Worm (Caenorhabditis elegans): ENCODE data around the gene chil-9.

The chil-9 gene

ce11 chrII:9849497-9849896 is 4.4 kb upstream of the chil-9 start, which contains the start of gene old-2:
TSS of gene old-2 (minus strand) at chrII:9849597.
- TF ChIP-seq ztf-25 (GFP tag; IDR thresholded peaks at IDR 0.05) (no peak), snpc-3.4 (tag; optimal IDR thresholded peaks at IDR 0.05) (no peak), rec-8 (tag; optimal IDR thresholded peaks at IDR 0.05) (no peak), cebp-1 (GFP tag; IDR thresholded peaks at IDR 0.05) (no peak), cebp-1 (tag; optimal IDR thresholded peaks at IDR 0.05) (no peak), nhr-120 (GFP tag; IDR thresholded peaks at IDR 0.05) (no peak), attf-5 (GFP tag; optimal IDR thresholded peaks at IDR 0.05) (no peak), F57A8.1 (GFP tag; optimal IDR thresholded peaks at IDR 0.05) (no peak), hmg-20 (GFP tag; IDR thresholded peaks at IDR 0.05) (no peak), F39B2.1 (GFP tag; IDR thresholded peaks at IDR 0.05) (no peak), madf-10 (tag; optimal IDR thresholded peaks at IDR 0.05) (no peak), pbrm-1 (GFP tag; IDR thresholded peaks at IDR 0.05) (no peak), F52B5.7 (tag; optimal IDR thresholded peaks at IDR 0.05) (no peak), snpc-4 (GFP tag; optimal IDR thresholded peaks at IDR 0.05) (no peak), snpc-4 (tag; optimal IDR thresholded peaks at IDR 0.05) (no peak), F49E8.2 (tag; optimal IDR thresholded peaks at IDR 0.05; ENCODE audit: insufficient read depth) (no peak), B0261.1 (tag; optimal IDR thresholded peaks at IDR 0.05) (no peak), nfya-2 (GFP tag; IDR thresholded peaks at IDR 0.05) (no peak), sdz-38 (tag; optimal IDR thresholded peaks at IDR 0.05) (no peak)

ce11 chrII:9841985-9842505 is 3.1 kb downstream of the chil-9 start, which contains the start of gene rnh-1.2:
TSS of gene rnh-1.2 (minus strand) at chrII:9842035.
- TF ChIP-seq zfh-2 (GFP tag; conservative IDR thresholded peaks at IDR 0.05) (no peak), C06A6.2 (GFP tag; conservative IDR thresholded peaks at IDR 0.05) (no peak), xnd-1 (tag; optimal IDR thresholded peaks at IDR 0.05) (peak; percentile 79), F33H1.4 (GFP tag; IDR thresholded peaks at IDR 0.05) (peak; percentile 81), B0261.1 (tag; optimal IDR thresholded peaks at IDR 0.05) (no peak), madf-6 (GFP tag; IDR thresholded peaks at IDR 0.05) (peak; percentile 96), mxl-1 (tag; optimal IDR thresholded peaks at IDR 0.05) (no peak), lsl-1 (GFP tag; optimal IDR thresholded peaks at IDR 0.05) (peak; percentile 87), sea-2 (GFP tag; IDR thresholded peaks at IDR 0.05) (no peak), madf-8 (GFP tag; conservative IDR thresholded peaks at IDR 0.05) (peak; percentile 88), egl-18 (GFP tag; IDR thresholded peaks at IDR 0.05) (no peak)

DNA sequence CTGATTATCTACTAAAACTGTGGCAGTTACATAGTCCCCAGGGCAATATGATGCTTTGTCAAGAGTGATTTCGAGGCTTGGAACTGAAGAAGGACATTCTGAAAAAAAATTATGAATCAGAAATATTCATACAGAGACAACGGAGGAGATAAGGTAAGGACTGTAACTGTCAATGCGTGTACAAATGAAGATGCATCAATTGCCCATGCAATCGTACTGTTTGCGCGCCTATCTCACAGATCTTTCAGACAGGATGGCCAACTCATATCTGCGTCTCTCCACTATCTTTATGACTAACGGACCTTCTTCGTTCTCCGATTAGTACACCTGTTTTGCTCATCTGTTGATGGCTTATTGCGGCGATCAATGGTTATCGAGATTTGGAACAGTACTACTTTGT is 4.8 kb downstream of the chil-9 start, which contains the start of gene ZK938.11:
Gene ZK938.11, minus strand, starts transcription at position 101 of the 400 bp plus-strand sequence.
- TF ChIP-seq tbp1 (GFP tag; optimal IDR thresholded peaks at IDR 0.05) (no peak), hsf-1 (GFP tag; IDR thresholded peaks at IDR 0.05) (no peak), sdz-38 (tag; optimal IDR thresholded peaks at IDR 0.05) (no peak), Y53F4B.3 (GFP tag; IDR thresholded peaks at IDR 0.05) (no peak), dpl-1 (GFP tag; optimal IDR thresholded peaks at IDR 0.05) (no peak), T07F8.4 (tag; optimal IDR thresholded peaks at IDR 0.05) (no peak), aptf-3 (GFP tag; IDR thresholded peaks at IDR 0.05) (no peak), sptf-2 (GFP tag; optimal IDR thresholded peaks at IDR 0.05) (no peak), nfya-1 (tag; optimal IDR thresholded peaks at IDR 0.05; ENCODE audit: borderline replicate concordance, insufficient read depth) (no peak), F37B4.10 (GFP tag; IDR thresholded peaks at IDR 0.05) (no peak), Y79H2A.3 (GFP tag; conservative IDR thresholded peaks at IDR 0.05) (no peak), ztf-28 (GFP tag; IDR thresholded peaks at IDR 0.05) (no peak), sea-2 (GFP tag; IDR thresholded peaks at IDR 0.05) (no peak)

All from whole organism, young adult.